Worm (Caenorhabditis elegans) whole organism, L2 larva: ENCODE data around the gene EGAP1.5.

ENCODE experiments used
- C34F6.9 ChIP-seq: fragments of 150-350 bp; optimal IDR thresholded peaks from 2 replicates; lab custom pipeline; 2014; ENCODE audit warnings: missing biosample characterization, missing genetic modification characterization
- F13H6.1 ChIP-seq: sonication (generic microtip); optimal IDR thresholded peaks from 2 replicates; lab custom pipeline; 2016; ENCODE audit warnings: missing genetic modification characterization, missing compliant biosample characterization
- R02D3.7 ChIP-seq: fragments of 150-350 bp; optimal IDR thresholded peaks from 2 replicates; lab custom pipeline; 2014; ENCODE audit warnings: missing biosample characterization, missing genetic modification characterization
- Y55F3AM.14 ChIP-seq: fragments of 200-800 bp; sonication (Bioruptor generic); optimal IDR thresholded peaks from 2 replicates; lab custom pipeline; 2018; ENCODE audit warnings: mild to moderate bottlenecking, missing genetic modification characterization, missing compliant biosample characterization
- ZK546.5 ChIP-seq: sonication (generic microtip); optimal IDR thresholded peaks from 2 replicates; lab custom pipeline; 2017; ENCODE audit warnings: missing biosample characterization, missing genetic modification characterization
- alr-1 ChIP-seq: fragments of 150-350 bp; optimal IDR thresholded peaks from 2 replicates; lab custom pipeline; 2014; ENCODE audit warnings: missing biosample characterization, missing genetic modification characterization
- aly-2 ChIP-seq: fragments of 150-350 bp; optimal IDR thresholded peaks from 2 replicates; lab custom pipeline; 2014; ENCODE audit warnings: missing biosample characterization, missing genetic modification characterization
- ama-1 ChIP-seq: fragments of 150-350 bp; optimal IDR thresholded peaks from 2 replicates; lab custom pipeline; 2018; ENCODE audit warnings: inconsistent platforms
- blmp-1 ChIP-seq: sonication (generic microtip); optimal IDR thresholded peaks from 2 replicates; lab custom pipeline; 2017; ENCODE audit warnings: missing genetic modification characterization, mild to moderate bottlenecking, missing compliant biosample characterization, antibody characterized with exemption, moderate library complexity; ENCODE audit not compliant: insufficient read depth
- ceh-16 ChIP-seq: fragments of 150-350 bp; optimal IDR thresholded peaks from 2 replicates; lab custom pipeline; 2014; ENCODE audit warnings: missing biosample characterization, missing genetic modification characterization
- ceh-82 ChIP-seq: fragments of 150-350 bp; optimal IDR thresholded peaks from 2 replicates; lab custom pipeline; 2014; ENCODE audit warnings: missing biosample characterization, missing genetic modification characterization
- crh-2 ChIP-seq: sonication (generic microtip); optimal IDR thresholded peaks from 2 replicates; lab custom pipeline; 2017; ENCODE audit warnings: missing biosample characterization, missing genetic modification characterization
- dmd-4 ChIP-seq: sonication (generic microtip); optimal IDR thresholded peaks from 2 replicates; lab custom pipeline; 2017; ENCODE audit warnings: missing biosample characterization, missing genetic modification characterization
- egl-27 ChIP-seq: sonication (generic microtip); optimal IDR thresholded peaks from 3 replicates; lab custom pipeline; 2017; ENCODE audit warnings: missing biosample characterization, missing genetic modification reagents, missing genetic modification characterization
- elt-1 ChIP-seq: fragments of 150-350 bp; optimal IDR thresholded peaks from 2 replicates; lab custom pipeline; 2014; ENCODE audit warnings: missing biosample characterization, missing genetic modification characterization
- elt-3 ChIP-seq: sonication (generic microtip); optimal IDR thresholded peaks from 2 replicates; lab custom pipeline; 2017; ENCODE audit warnings: missing biosample characterization, missing genetic modification characterization
- fos-1 ChIP-seq: fragments of 150-350 bp; optimal IDR thresholded peaks from 2 replicates; lab custom pipeline; 2014; ENCODE audit warnings: missing biosample characterization, missing genetic modification characterization
- gmeb-1 ChIP-seq: fragments of 150-350 bp; optimal IDR thresholded peaks from 2 replicates; lab custom pipeline; 2014; ENCODE audit warnings: missing biosample characterization, missing genetic modification characterization
- lin-11 ChIP-seq: fragments of 150-350 bp; sonication (generic microtip); optimal IDR thresholded peaks from 2 replicates; lab custom pipeline; 2014; ENCODE audit warnings: missing biosample characterization, missing genetic modification characterization, inconsistent platforms, mixed read lengths
- lin-13 ChIP-seq: fragments of 150-350 bp; optimal IDR thresholded peaks from 2 replicates; lab custom pipeline; 2014; ENCODE audit warnings: missing biosample characterization, missing genetic modification reagents, missing genetic modification characterization
- lin-39 ChIP-seq: fragments of 150-350 bp; optimal IDR thresholded peaks from 2 replicates; lab custom pipeline; 2014; ENCODE audit warnings: missing biosample characterization, missing genetic modification reagents, missing genetic modification characterization
- lsy-2 ChIP-seq, 2 experiments: fragments of 150-350 bp in 1 of 2; sonication (generic microtip) in 1 of 2; optimal IDR thresholded peaks; 2 replicates each; lab custom pipeline; 2014 to 2017; ENCODE audit warnings: missing biosample characterization in 2 of 2, missing genetic modification characterization in 2 of 2
- mab-5 ChIP-seq: fragments of 150-350 bp; optimal IDR thresholded peaks from 2 replicates; lab custom pipeline; 2014; ENCODE audit warnings: missing biosample characterization, missing genetic modification characterization
- mbf-1 ChIP-seq: sonication (generic microtip); optimal IDR thresholded peaks from 2 replicates; lab custom pipeline; 2017; ENCODE audit warnings: missing biosample characterization, missing genetic modification characterization
- mdl-1 ChIP-seq, 2 experiments: fragments of 150-350 bp in 1 of 2; sonication (generic microtip) in 1 of 2; optimal IDR thresholded peaks; 2 replicates each; lab custom pipeline; 2017; ENCODE audit warnings: missing biosample characterization in 2 of 2, missing genetic modification characterization in 2 of 2
- nhr-10 ChIP-seq: sonication (generic microtip); optimal IDR thresholded peaks from 2 replicates; lab custom pipeline; 2017; ENCODE audit warnings: missing biosample characterization, missing genetic modification characterization
- nhr-11 ChIP-seq: fragments of 150-350 bp; optimal IDR thresholded peaks from 2 replicates; lab custom pipeline; 2014; ENCODE audit warnings: missing biosample characterization, missing genetic modification characterization
- nhr-12 ChIP-seq: fragments of 150-350 bp; optimal IDR thresholded peaks from 2 replicates; lab custom pipeline; 2014; ENCODE audit warnings: missing biosample characterization, missing genetic modification characterization
- nhr-129 ChIP-seq: fragments of 150-350 bp; optimal IDR thresholded peaks from 2 replicates; lab custom pipeline; 2014; ENCODE audit warnings: missing biosample characterization, missing genetic modification characterization
- nhr-21 ChIP-seq: fragments of 150-350 bp; optimal IDR thresholded peaks from 2 replicates; lab custom pipeline; 2014; ENCODE audit warnings: missing biosample characterization, missing genetic modification characterization
- nhr-23 ChIP-seq: fragments of 150-350 bp; optimal IDR thresholded peaks from 2 replicates; lab custom pipeline; 2014; ENCODE audit warnings: missing biosample characterization, missing genetic modification reagents, missing genetic modification characterization
- nhr-237 ChIP-seq: fragments of 150-350 bp; optimal IDR thresholded peaks from 2 replicates; lab custom pipeline; 2014; ENCODE audit warnings: missing biosample characterization, missing genetic modification characterization
- nhr-25 ChIP-seq: fragments of 150-350 bp; sonication (generic microtip); optimal IDR thresholded peaks from 3 replicates; lab custom pipeline; 2014; ENCODE audit warnings: missing biosample characterization, missing genetic modification characterization
- nhr-6 ChIP-seq: fragments of 150-350 bp; optimal IDR thresholded peaks from 2 replicates; lab custom pipeline; 2014; ENCODE audit warnings: missing biosample characterization, missing genetic modification characterization
- nhr-77 ChIP-seq: fragments of 150-350 bp; optimal IDR thresholded peaks from 2 replicates; lab custom pipeline; 2014; ENCODE audit warnings: missing biosample characterization, missing genetic modification characterization
- peb-1 ChIP-seq: fragments of 150-350 bp; optimal IDR thresholded peaks from 2 replicates; lab custom pipeline; 2014; ENCODE audit warnings: missing biosample characterization, missing genetic modification characterization
- sem-4 ChIP-seq: fragments of 150-350 bp; optimal IDR thresholded peaks from 2 replicates; lab custom pipeline; 2014; ENCODE audit warnings: missing biosample characterization, missing genetic modification reagents, missing genetic modification characterization
- skn-1 ChIP-seq: sonication (generic microtip); optimal IDR thresholded peaks from 2 replicates; lab custom pipeline; 2017; ENCODE audit warnings: missing biosample characterization, missing genetic modification characterization
- sma-3 ChIP-seq: sonication (generic microtip); optimal IDR thresholded peaks from 2 replicates; lab custom pipeline; 2016; ENCODE audit warnings: missing genetic modification reagents, missing genetic modification characterization, missing compliant biosample characterization
- snpc-4 ChIP-seq: fragments of 150-350 bp; optimal IDR thresholded peaks from 2 replicates; lab custom pipeline; 2014; ENCODE audit warnings: missing biosample characterization, missing genetic modification characterization
- unc-39 ChIP-seq: fragments of 150-350 bp; optimal IDR thresholded peaks from 2 replicates; lab custom pipeline; 2014; ENCODE audit warnings: missing biosample characterization, missing genetic modification characterization
- unc-55 ChIP-seq: fragments of 150-350 bp; sonication (generic microtip); optimal IDR thresholded peaks from 3 replicates; lab custom pipeline; 2014; ENCODE audit warnings: missing biosample characterization, missing genetic modification reagents, missing genetic modification characterization
- unc-62 ChIP-seq: fragments of 150-350 bp; optimal IDR thresholded peaks from 2 replicates; lab custom pipeline; 2014; ENCODE audit warnings: missing biosample characterization, missing genetic modification reagents, missing genetic modification characterization
- zag-1 ChIP-seq: fragments of 150-350 bp; optimal IDR thresholded peaks from 2 replicates; lab custom pipeline; 2014; ENCODE audit warnings: missing biosample characterization, missing genetic modification characterization
- ztf-1 ChIP-seq: fragments of 200-800 bp; sonication (Bioruptor generic); conservative IDR thresholded peaks from 2 replicates; pipeline ENCODE4 v1.3.6; 2022; ENCODE audit warnings: missing genetic modification characterization, missing compliant biosample characterization
- ztf-11 ChIP-seq: sonication (generic microtip); optimal IDR thresholded peaks from 2 replicates; lab custom pipeline; 2017; ENCODE audit warnings: missing biosample characterization, missing genetic modification characterization
- ztf-4 ChIP-seq: fragments of 150-350 bp; optimal IDR thresholded peaks from 2 replicates; lab custom pipeline; 2014; ENCODE audit warnings: missing biosample characterization, missing genetic modification characterization

The EGAP1.5 gene

ce11 chrIII:5940525-5940974 is 9.0 kb downstream of the EGAP1.5 start (continued):
- TF ChIP-seq blmp-1: peak; percentile 68
- TF ChIP-seq nhr-25 (tag; lab: Kevin White, UChicago): peak; percentile 72
- TF ChIP-seq fos-1: peak; percentile 73
- TF ChIP-seq peb-1 (tag; lab: Kevin White, UChicago): peak; percentile 9
- TF ChIP-seq ZK546.5 (tag; lab: Kevin White, UChicago): no peak
- TF ChIP-seq ama-1: peak; percentile 98

- TF ChIP-seq sem-4 (tag; lab: Kevin White, UChicago) (no peak), nhr-12 (no peak), Y55F3AM.14 (no peak), gmeb-1 (no peak), mbf-1 (tag; lab: Kevin White, UChicago) (no peak), nhr-11 (tag; lab: Kevin White, UChicago) (no peak), unc-39 (tag; lab: Kevin White, UChicago) (no peak), snpc-4 (no peak), lin-13 (GFP tag; lab: Kevin White, UChicago) (no peak), alr-1 (tag; lab: Kevin White, UChicago) (no peak), unc-62 (GFP tag; lab: Kevin White, UChicago) (no peak), ztf-4 (tag; lab: Kevin White, UChicago) (no peak), dmd-4 (tag; lab: Kevin White, UChicago) (no peak), nhr-77 (no peak), crh-2 (tag; lab: Kevin White, UChicago) (no peak), C34F6.9 (tag; lab: Kevin White, UChicago) (no peak)
Observed at ce11 chrIII:5942104-5942503, 10.6 kb downstream of the EGAP1.5 start.

ce11 chrIII:5943368-5944180 is 12.1 kb downstream of the EGAP1.5 start:
- TF ChIP-seq nhr-10 (no peak), R02D3.7 (tag; lab: Kevin White, UChicago) (no peak), elt-3 (tag; lab: Kevin White, UChicago) (no peak), ama-1 (peak; percentile 87), unc-55 (GFP tag; lab: Kevin White, UChicago) (peak; percentile 11), F13H6.1 (tag; lab: Kevin White, UChicago) (peak; percentile 22), lin-13 (GFP tag; lab: Kevin White, UChicago) (peak; percentile 61), egl-27 (tag; lab: Kevin White, UChicago) (no peak), Y55F3AM.14 (peak; percentile 34), mbf-1 (tag; lab: Kevin White, UChicago) (no peak), nhr-77 (no peak), ceh-16 (no peak), nhr-129 (tag; lab: Kevin White, UChicago) (peak; percentile 61), sem-4 (tag; lab: Kevin White, UChicago) (peak; percentile 50), lsy-2 (tag; optimal IDR thresholded peaks at IDR 0.05; lab: Kevin White, UChicago) (peak in 1 of 2 experiments; percentile 45), elt-1 (tag; lab: Kevin White, UChicago) (no peak), crh-2 (tag; lab: Kevin White, UChicago) (peak; percentile 61), aly-2 (tag; lab: Kevin White, UChicago) (peak; percentile 27), nhr-11 (tag; lab: Kevin White, UChicago) (no peak), fos-1 (no peak), sma-3 (GFP tag; lab: Kevin White, UChicago) (peak; percentile 63), nhr-237 (tag; lab: Kevin White, UChicago) (no peak), mdl-1 (tag; optimal IDR thresholded peaks at IDR 0.05; lab: Kevin White, UChicago) (no peak), ceh-82 (tag; lab: Kevin White, UChicago) (no peak), unc-62 (GFP tag; lab: Kevin White, UChicago) (no peak), nhr-6 (tag; lab: Kevin White, UChicago) (peak; percentile 30), snpc-4 (no peak), ztf-1 (GFP tag; lab: Robert Waterston, UW) (no peak), skn-1 (peak; percentile 67), ZK546.5 (tag; lab: Kevin White, UChicago) (no peak), mab-5 (no peak), nhr-25 (tag; lab: Kevin White, UChicago) (peak; percentile 62), ztf-11 (no peak), blmp-1 (peak; percentile 32), C34F6.9 (tag; lab: Kevin White, UChicago) (peak; percentile 14), lin-39 (tag; lab: Kevin White, UChicago) (no peak), lin-11 (tag; lab: Kevin White, UChicago) (no peak), dmd-4 (tag; lab: Kevin White, UChicago) (no peak), alr-1 (tag; lab: Kevin White, UChicago) (no peak), nhr-21 (peak; percentile 92), unc-39 (tag; lab: Kevin White, UChicago) (no peak), zag-1 (tag; lab: Kevin White, UChicago) (no peak), nhr-12 (peak; percentile 17), nhr-23 (tag; lab: Kevin White, UChicago) (no peak), gmeb-1 (peak; percentile 34)
